Worm (Caenorhabditis elegans) whole organism, L1 larva: ENCODE measurements around the gene cnc-9.
"Not testable (repeated sequence)": the region's sequence is repeated elsewhere in the genome, so short reads cannot be mapped to it uniquely, and the experiment has no call there.

Experiments
- C04F5.9 ChIP-seq: sonication (generic microtip); optimal IDR thresholded peaks from 2 replicates; lab custom pipeline; 2016; ENCODE audit warnings: missing genetic modification characterization, missing compliant biosample characterization
- C16A3.4 ChIP-seq: fragments of 150-350 bp; optimal IDR thresholded peaks from 2 replicates; lab custom pipeline; 2014; ENCODE audit warnings: missing biosample characterization, missing genetic modification characterization
- C34B4.2 ChIP-seq: sonication (generic microtip); optimal IDR thresholded peaks from 2 replicates; lab custom pipeline; 2017; ENCODE audit warnings: mild to moderate bottlenecking, missing genetic modification characterization, missing compliant biosample characterization
- Y116A8C.19 ChIP-seq: sonication (generic microtip); optimal IDR thresholded peaks from 2 replicates; lab custom pipeline; 2016; ENCODE audit warnings: missing compliant biosample characterization, missing genetic modification characterization, borderline replicate concordance
- alr-1 ChIP-seq: fragments of 200-800 bp; sonication (Bioruptor generic); optimal IDR thresholded peaks from 2 replicates; lab custom pipeline; 2018; ENCODE audit warnings: borderline replicate concordance, mild to moderate bottlenecking, missing genetic modification characterization, missing compliant biosample characterization
- blmp-1 ChIP-seq: fragments of 150-350 bp; optimal IDR thresholded peaks from 2 replicates; lab custom pipeline; 2014; ENCODE audit warnings: missing biosample characterization, missing genetic modification characterization
- ceh-82 ChIP-seq, 3 experiments: fragments of 150-350 bp in 1 of 3; sonication (generic microtip) in 2 of 3; optimal IDR thresholded peaks; 2 replicates each; lab custom pipeline; 2014 to 2017; ENCODE audit warnings: missing biosample characterization in 3 of 3, missing genetic modification characterization in 3 of 3
- ces-1 ChIP-seq: fragments of 150-350 bp; optimal IDR thresholded peaks from 2 replicates; lab custom pipeline; 2014; ENCODE audit warnings: missing biosample characterization, missing genetic modification reagents, missing genetic modification characterization
- dpl-1 ChIP-seq, 3 experiments: fragments of 150-350 bp in 2 of 3; sonication (generic microtip) in 1 of 3; optimal IDR thresholded peaks; 2 replicates each; lab custom pipeline; 2014 to 2017; ENCODE audit warnings: missing biosample characterization in 3 of 3, missing genetic modification characterization in 3 of 3, missing genetic modification reagents in 3 of 3
- dsc-1 ChIP-seq: sonication (generic microtip); optimal IDR thresholded peaks from 2 replicates; lab custom pipeline; 2016; ENCODE audit warnings: mild to moderate bottlenecking, missing genetic modification characterization, missing compliant biosample characterization
- efl-1 ChIP-seq, 4 experiments: fragments of 150-350 bp; optimal IDR thresholded peaks in 3 of 4; peaks in 1 of 4; 1 replicate in 1 of 4; 2 replicates in 3 of 4; lab custom pipeline; 2014; ENCODE audit warnings: missing biosample characterization in 2 of 4, missing genetic modification characterization in 2 of 4, missing genetic modification reagents in 2 of 4
- egl-13 ChIP-seq: sonication (generic microtip); optimal IDR thresholded peaks from 2 replicates; lab custom pipeline; 2016; ENCODE audit warnings: missing genotype, missing genetic modification reagents, missing genetic modification characterization, missing compliant biosample characterization
- ets-5 ChIP-seq: fragments of 200-800 bp; sonication (Bioruptor generic); IDR thresholded peaks from 2 replicates; pipeline ENCODE4 v1.3.6; 2022; ENCODE audit warnings: missing genetic modification characterization, missing compliant biosample characterization
- fkh-10 ChIP-seq: sonication (generic microtip); optimal IDR thresholded peaks from 2 replicates; lab custom pipeline; 2017; ENCODE audit warnings: missing biosample characterization, missing genetic modification reagents, missing genetic modification characterization
- hlh-17 ChIP-seq: fragments of 200-800 bp; sonication (Bioruptor generic); optimal IDR thresholded peaks from 2 replicates; lab custom pipeline; 2018; ENCODE audit warnings: missing genetic modification characterization, mild to moderate bottlenecking, missing compliant biosample characterization, moderate library complexity, borderline replicate concordance
- hlh-4 ChIP-seq: sonication (generic microtip); optimal IDR thresholded peaks from 2 replicates; lab custom pipeline; 2016; ENCODE audit warnings: mild to moderate bottlenecking, missing genetic modification characterization, missing compliant biosample characterization
- lin-14 ChIP-seq: fragments of 200-800 bp; sonication (Bioruptor generic); optimal IDR thresholded peaks from 2 replicates; lab custom pipeline; 2018; ENCODE audit warnings: mild to moderate bottlenecking, missing genetic modification characterization, moderate library complexity, missing compliant biosample characterization
- lin-35 ChIP-seq, 2 experiments: fragments of 150-350 bp; optimal IDR thresholded peaks; 2 replicates each; lab custom pipeline; 2014; ENCODE audit warnings: missing biosample characterization in 2 of 2, missing genetic modification characterization in 2 of 2, missing genetic modification reagents in 2 of 2
- mab-9 ChIP-seq: fragments of 200-800 bp; sonication (Bioruptor generic); IDR thresholded peaks from 2 replicates; pipeline ENCODE4 v1.3.6; 2022; ENCODE audit warnings: missing genetic modification reagents, missing genetic modification characterization, missing compliant biosample characterization
- mef-2 ChIP-seq: fragments of 150-350 bp; optimal IDR thresholded peaks from 2 replicates; lab custom pipeline; 2014; ENCODE audit warnings: missing biosample characterization, missing genetic modification characterization
- mep-1 ChIP-seq: fragments of 150-350 bp; optimal IDR thresholded peaks from 2 replicates; lab custom pipeline; 2014; ENCODE audit warnings: missing biosample characterization, missing genetic modification characterization
- nhr-11 ChIP-seq: fragments of 150-350 bp; optimal IDR thresholded peaks from 2 replicates; lab custom pipeline; 2014; ENCODE audit warnings: missing biosample characterization, missing genetic modification characterization
- pax-3 ChIP-seq: fragments of 200-800 bp; sonication (Bioruptor generic); optimal IDR thresholded peaks from 2 replicates; lab custom pipeline; 2018; ENCODE audit warnings: mild to moderate bottlenecking, missing genetic modification characterization, moderate library complexity, missing compliant biosample characterization
- rnt-1 ChIP-seq: sonication (generic microtip); optimal IDR thresholded peaks from 2 replicates; lab custom pipeline; 2016; ENCODE audit warnings: mild to moderate bottlenecking, missing genetic modification characterization, moderate library complexity, missing compliant biosample characterization
- snpc-4 ChIP-seq: fragments of 150-350 bp; optimal IDR thresholded peaks from 2 replicates; lab custom pipeline; 2014; ENCODE audit warnings: missing biosample characterization, missing genetic modification characterization
- sox-4 ChIP-seq: sonication (generic microtip); optimal IDR thresholded peaks from 2 replicates; lab custom pipeline; 2016; ENCODE audit warnings: missing genetic modification characterization, missing compliant biosample characterization
- sup-37 ChIP-seq: fragments of 200-800 bp; sonication (Bioruptor generic); optimal IDR thresholded peaks from 2 replicates; lab custom pipeline; 2018; ENCODE audit warnings: mild to moderate bottlenecking, missing genetic modification characterization, missing compliant biosample characterization
- tbx-2 ChIP-seq: sonication (generic microtip); optimal IDR thresholded peaks from 2 replicates; lab custom pipeline; 2016; ENCODE audit warnings: missing genetic modification characterization, missing compliant biosample characterization
- unc-62 ChIP-seq: fragments of 150-350 bp; optimal IDR thresholded peaks from 2 replicates; lab custom pipeline; 2014; ENCODE audit warnings: missing biosample characterization, missing genetic modification reagents, missing genetic modification characterization
- unc-86 ChIP-seq: sonication (generic microtip); optimal IDR thresholded peaks from 2 replicates; lab custom pipeline; 2016; ENCODE audit warnings: missing genetic modification characterization, missing compliant biosample characterization
- unc-98 ChIP-seq: fragments of 200-800 bp; sonication (Bioruptor generic); IDR thresholded peaks from 2 replicates; pipeline ENCODE4 v1.3.6; 2022; ENCODE audit warnings: missing genetic modification characterization, missing compliant biosample characterization
- vab-15 ChIP-seq: sonication (generic microtip); optimal IDR thresholded peaks from 2 replicates; lab custom pipeline; 2017; ENCODE audit warnings: missing genotype, mild to moderate bottlenecking, missing genetic modification characterization, missing compliant biosample characterization
- zip-4 ChIP-seq: fragments of 200-800 bp; sonication (Bioruptor generic); optimal IDR thresholded peaks from 2 replicates; lab custom pipeline; 2018; ENCODE audit warnings: mild to moderate bottlenecking, missing genetic modification characterization, moderate library complexity, missing compliant biosample characterization

cnc-9 gene

DNA sequence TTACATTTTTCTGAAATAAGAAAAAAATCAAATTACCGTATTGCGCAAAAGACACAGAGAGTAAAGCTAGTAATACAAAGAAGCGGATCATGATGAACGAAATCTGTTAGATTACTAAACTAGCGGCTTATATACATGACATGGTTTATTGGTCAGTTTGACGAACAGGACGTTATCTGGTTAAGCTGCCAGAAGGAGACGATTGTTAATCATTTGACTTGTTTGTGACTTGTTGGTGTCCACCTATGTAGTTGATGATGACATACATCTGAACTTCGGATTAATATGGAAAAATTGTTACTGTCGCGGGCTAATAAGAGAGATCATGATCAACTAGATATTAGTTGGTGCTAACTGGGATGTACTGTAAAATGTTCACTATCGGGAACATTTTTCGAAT lies at the start of gene cnc-9:
Gene cnc-9, minus strand, starts transcription at position 101 of the 400 bp plus-strand sequence.
- TF ChIP-seq efl-1 (optimal IDR thresholded peaks at IDR 0.05; lab: Kevin White, UChicago) = no peak
- TF ChIP-seq efl-1 (GFP tag; optimal IDR thresholded peaks at IDR 0.05 in 1 of 2; lab: Kevin White, UChicago) = peak in 1 of 2 experiments; percentile 4
- no peak for TF ChIP-seq hlh-17

DNA sequence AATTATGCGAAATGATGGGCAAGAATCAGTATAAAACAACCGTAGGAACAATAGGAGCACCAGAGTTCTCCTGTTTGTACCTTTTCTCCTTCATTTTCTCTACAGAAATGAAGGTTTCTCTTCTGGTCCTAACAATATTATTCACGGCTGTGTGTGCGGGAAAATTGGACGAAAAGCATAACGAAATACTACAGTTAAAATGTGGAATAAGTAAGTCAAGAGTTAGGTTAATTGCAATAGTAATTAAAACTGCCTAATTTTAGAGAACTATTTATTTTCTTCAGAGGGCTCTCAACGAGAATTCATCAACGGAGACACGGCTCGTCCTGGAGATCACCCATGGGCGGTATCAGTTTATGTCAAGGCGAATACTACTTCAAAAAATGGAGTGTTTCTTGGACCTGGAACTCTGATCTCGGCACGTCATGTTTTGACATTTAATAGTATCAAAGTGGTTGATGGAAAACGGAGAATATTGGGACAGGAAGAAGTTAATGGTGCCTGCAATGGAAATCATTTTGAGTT lies 49.4 kb upstream of the cnc-9 start, which contains the start of gene try-12:
Gene try-12, plus strand, starts transcription at position 51 of the 525 bp plus-strand sequence.
- TF ChIP-seq mep-1 (tag; lab: Kevin White, UChicago) = no peak
- no peak for TF ChIP-seq efl-1 (optimal IDR thresholded peaks at IDR 0.05; lab: Kevin White, UChicago)
- TF ChIP-seq efl-1 (GFP tag; optimal IDR thresholded peaks at IDR 0.05 in 1 of 2; lab: Kevin White, UChicago) = peak in 1 of 2 experiments; percentile 58

DNA sequence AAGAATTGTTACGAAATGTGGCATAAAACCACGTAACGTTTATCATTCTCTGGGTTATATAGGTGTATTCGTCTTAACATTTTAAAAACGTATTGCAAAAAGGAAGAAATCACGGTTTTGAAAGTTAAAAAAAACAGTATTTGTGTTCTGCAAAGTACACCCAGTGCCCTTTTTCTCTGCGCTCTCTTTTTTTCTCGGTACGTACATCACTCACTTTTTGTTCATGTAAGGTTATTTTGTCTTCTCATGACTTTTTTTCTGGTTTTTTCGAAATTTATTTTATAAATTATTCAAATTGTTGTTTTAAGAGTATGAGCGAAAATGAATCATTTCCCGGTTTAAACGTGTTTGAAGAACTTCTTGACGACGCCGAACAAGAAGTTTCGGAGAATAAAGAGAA lies 47.0 kb upstream of the cnc-9 start, which contains the start of gene F25E5.5:
Gene F25E5.5, plus strand, starts transcription at position 301 of the 400 bp plus-strand sequence.
- no peak for TF ChIP-seq nhr-11 (tag; lab: Kevin White, UChicago)
- no peak for TF ChIP-seq hlh-4 (tag; lab: Kevin White, UChicago)
- TF ChIP-seq blmp-1 (tag; lab: Kevin White, UChicago) = peak; percentile 17
- TF ChIP-seq sox-4 = no peak
- TF ChIP-seq C04F5.9 (tag; lab: Kevin White, UChicago) = no peak
- TF ChIP-seq, all 84 proteins: peak for 1

DNA sequence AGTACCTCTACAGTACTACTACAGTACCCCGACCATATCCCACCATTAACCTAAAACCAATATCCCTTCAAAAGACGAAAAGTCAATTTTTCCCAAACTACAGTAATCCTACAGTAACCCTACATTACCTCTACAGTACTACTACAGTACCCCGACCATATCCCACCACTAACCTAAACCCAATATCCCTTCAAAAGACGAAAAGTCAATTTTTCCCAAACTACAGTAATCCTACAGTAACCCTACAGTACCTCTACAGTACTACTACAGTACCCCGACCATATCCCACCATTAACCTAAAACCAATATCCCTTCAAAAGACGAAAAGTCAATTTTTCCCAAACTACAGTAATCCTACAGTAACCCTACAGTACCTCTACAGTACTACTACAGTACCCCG lies 44.3 kb upstream of the cnc-9 start, which contains the start of gene nhr-141:
Gene nhr-141, plus strand, starts transcription at position 331 of the 400 bp plus-strand sequence.
- not testable (repeated sequence) for TF ChIP-seq vab-15; snpc-4 (tag; lab: Kevin White, UChicago); pax-3
- TF ChIP-seq, all 84 proteins: peak for 0; not testable (repeated sequence) for 84

DNA sequence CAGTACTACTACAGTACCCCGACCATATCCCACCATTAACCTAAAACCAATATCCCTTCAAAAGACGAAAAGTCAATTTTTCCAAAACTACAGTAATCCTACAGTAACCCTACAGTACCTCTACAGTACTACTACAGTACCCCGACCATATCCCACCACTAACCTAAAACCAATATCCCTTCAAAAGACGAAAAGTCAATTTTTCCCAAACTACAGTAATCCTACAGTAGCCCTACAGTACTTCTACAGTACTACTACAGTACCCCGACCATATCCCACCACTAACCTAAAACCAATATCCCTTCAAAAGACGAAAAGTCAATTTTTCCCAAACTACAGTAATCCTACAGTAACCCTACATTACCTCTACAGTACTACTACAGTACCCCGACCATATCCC lies 43.5 kb upstream of the cnc-9 start:
- TF ChIP-seq unc-98 (GFP tag; lab: Robert Waterston, UW) (peak; percentile 53; the same call in 1 of the 2 replicates), mab-9 (GFP tag; lab: Robert Waterston, UW) (peak; percentile 75), ets-5 (GFP tag; lab: Robert Waterston, UW) (0 out of 2 replicates have a peak, but pooled peaks have one; percentile 52)

DNA sequence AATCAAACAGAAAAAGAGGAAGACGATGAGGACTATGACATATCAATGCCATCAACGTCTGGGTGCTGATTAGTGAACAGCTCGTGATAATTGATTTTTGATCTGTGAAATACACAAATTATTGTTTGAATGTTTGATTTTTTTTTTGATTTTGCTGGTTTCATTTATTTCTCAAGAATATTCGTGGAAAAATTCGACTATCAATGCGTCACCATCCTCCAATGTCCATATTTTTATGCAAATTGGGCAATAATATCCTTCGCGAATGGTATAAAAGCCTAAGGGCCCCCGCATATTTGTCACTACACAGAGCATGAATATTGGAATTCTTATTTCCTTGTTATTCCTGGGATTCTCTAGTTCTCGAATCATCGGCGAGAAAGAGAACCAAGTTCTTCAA lies 39.8 kb upstream of the cnc-9 start, which contains the start of gene try-13:
Gene try-13, plus strand, starts transcription at position 301 of the 400 bp plus-strand sequence.
- TF ChIP-seq C34B4.2 (tag; lab: Kevin White, UChicago) (no peak), efl-1 (optimal IDR thresholded peaks at IDR 0.05; lab: Kevin White, UChicago) (no peak), efl-1 (GFP tag; optimal IDR thresholded peaks at IDR 0.05 in 1 of 2; lab: Kevin White, UChicago) (peak in 1 of 2 experiments; percentile 36), sup-37 (GFP tag; lab: Kevin White, UChicago) (no peak), dsc-1 (no peak)

DNA sequence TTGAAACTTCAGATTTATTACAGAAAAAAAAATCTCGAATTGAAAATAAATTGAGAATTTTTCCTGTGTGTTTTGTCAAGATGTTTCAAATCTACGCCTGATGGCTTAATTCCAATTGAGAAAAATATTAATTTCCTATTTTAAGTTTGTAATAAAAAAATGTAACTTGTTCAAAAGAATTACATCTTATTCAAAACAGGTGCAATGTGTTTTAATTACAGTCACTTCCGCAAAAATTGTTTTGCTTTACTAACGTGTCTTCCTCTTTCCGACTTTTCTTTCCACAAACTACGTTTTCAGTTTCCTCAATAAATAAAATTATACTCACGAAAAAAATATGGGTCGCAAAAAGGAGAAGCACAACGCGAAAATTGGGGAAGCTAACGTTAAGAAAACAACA lies 38.0 kb upstream of the cnc-9 start, which contains the start of gene F25E5.16:
Gene F25E5.16, plus strand, starts transcription at position 301 of the 400 bp plus-strand sequence.
- TF ChIP-seq lin-35 (GFP tag; optimal IDR thresholded peaks at IDR 0.05; lab: Kevin White, UChicago) (no peak), efl-1 (optimal IDR thresholded peaks at IDR 0.05; lab: Kevin White, UChicago) (no peak), efl-1 (GFP tag; optimal IDR thresholded peaks at IDR 0.05 in 1 of 2; lab: Kevin White, UChicago) (peak in 1 of 2 experiments; percentile 58), sup-37 (GFP tag; lab: Kevin White, UChicago) (no peak)

DNA sequence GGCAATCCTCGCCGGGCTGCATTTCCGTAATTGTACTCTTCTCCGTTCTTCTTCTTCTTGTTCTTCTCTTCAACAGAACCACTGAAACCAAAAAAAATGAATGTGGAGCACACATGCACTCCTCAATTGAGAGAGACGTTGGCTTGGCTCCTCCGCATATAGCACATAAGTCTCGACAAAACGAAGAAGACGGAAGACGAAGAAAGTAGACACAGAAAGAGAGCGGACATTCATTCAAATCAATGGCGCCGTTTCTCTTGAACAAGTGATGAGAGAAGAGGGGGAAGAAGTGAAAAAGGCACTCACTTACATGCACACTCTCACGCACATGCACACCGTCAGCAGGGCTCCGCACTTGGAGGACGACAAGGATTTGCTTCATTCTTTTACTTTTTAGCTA lies 37.5 kb upstream of the cnc-9 start, which contains the start of gene F25E5.9:
Gene F25E5.9, minus strand, starts transcription at position 382 of the 400 bp plus-strand sequence.
- TF ChIP-seq mef-2 (tag; lab: Kevin White, UChicago) = no peak
- TF ChIP-seq dpl-1 (GFP tag; optimal IDR thresholded peaks at IDR 0.05; lab: Kevin White, UChicago) = peak in 1 of 3 experiments; percentile 11
- TF ChIP-seq C04F5.9 (tag; lab: Kevin White, UChicago) = no peak
- no peak for TF ChIP-seq ces-1 (GFP tag; lab: Kevin White, UChicago)
- TF ChIP-seq lin-14 (GFP tag; lab: Kevin White, UChicago) = peak; percentile 86
- no peak for TF ChIP-seq alr-1 (tag; lab: Kevin White, UChicago)
- TF ChIP-seq tbx-2 = no peak
- TF ChIP-seq hlh-17 = no peak
- peak; percentile 38 for TF ChIP-seq fkh-10 (GFP tag; lab: Kevin White, UChicago)
- no peak for TF ChIP-seq zip-4 (GFP tag; lab: Kevin White, UChicago)
- no peak for TF ChIP-seq Y116A8C.19 (tag; lab: Kevin White, UChicago)
- TF ChIP-seq unc-62 = no peak
- peak; percentile 5 for TF ChIP-seq unc-86 (tag; lab: Kevin White, UChicago)
- TF ChIP-seq rnt-1 = no peak
- peak in 1 of 2 experiments; percentile 11 for TF ChIP-seq efl-1 (optimal IDR thresholded peaks at IDR 0.05; lab: Kevin White, UChicago)
- TF ChIP-seq efl-1 (GFP tag; optimal IDR thresholded peaks at IDR 0.05 in 1 of 2; lab: Kevin White, UChicago) = no peak
- TF ChIP-seq dsc-1 = peak; percentile 2
- no peak for TF ChIP-seq vab-15
- no peak for TF ChIP-seq egl-13
- peak in 1 of 3 experiments; percentile 25 for TF ChIP-seq ceh-82 (tag; optimal IDR thresholded peaks at IDR 0.05; lab: Kevin White, UChicago)
- no peak for TF ChIP-seq C16A3.4
